Fruit fly (Drosophila melanogaster): ENCODE measurements around the gene Amt.

Amt gene

dm6 chr3R:15206273-15206672 is 42.7 kb downstream of the Amt start, which contains the start of gene Spn88Ea (continued):
- TF ChIP-seq CG34224 (GFP tag; IDR thresholded peaks at IDR 0.05; ENCODE audit: partially characterized antibody) (peak; percentile 33; the same call in 1 of the 3 replicates), gem (tag; optimal IDR thresholded peaks at IDR 0.05) (no peak), HLHmδ (GFP tag; optimal IDR thresholded peaks at IDR 0.05) (no peak), bab2 (GFP tag; optimal IDR thresholded peaks at IDR 0.05) (no peak), tgo (GFP tag; IDR thresholded peaks at IDR 0.05) (no peak), Hsf (GFP tag; optimal IDR thresholded peaks at IDR 0.05) (no peak), Oaz (GFP tag; IDR thresholded peaks at IDR 0.05) (no peak), sd (tag; optimal IDR thresholded peaks at IDR 0.05) (no peak), scrt (GFP tag; optimal IDR thresholded peaks at IDR 0.05) (no peak), BEAF-32 (GFP tag; optimal IDR thresholded peaks at IDR 0.05) (peak; percentile 40), CG1233 (GFP tag; optimal IDR thresholded peaks at IDR 0.05) (no peak), gro (GFP tag; optimal IDR thresholded peaks at IDR 0.05) (peak; percentile 22), ems (GFP tag; optimal IDR thresholded peaks at IDR 0.05) (no peak), CG9817 (tag; optimal IDR thresholded peaks at IDR 0.05) (no peak), pnt (GFP tag; optimal IDR thresholded peaks at IDR 0.05) (no peak), wor (GFP tag; IDR thresholded peaks at IDR 0.05) (no peak), chinmo (GFP tag; IDR thresholded peaks at IDR 0.05; ENCODE audit: partially characterized antibody) (peak; percentile 76; the same call in 2 of the 4 replicates), E2f1 (GFP tag; IDR thresholded peaks at IDR 0.05) (no peak), dati (GFP tag; IDR thresholded peaks at IDR 0.05) (no peak), Dad (GFP tag; optimal IDR thresholded peaks at IDR 0.05) (no peak), CG17612 (GFP tag; IDR thresholded peaks at IDR 0.05) (no peak), CG1603 (tag; optimal IDR thresholded peaks at IDR 0.05) (peak; percentile 37), Vsx1 (GFP tag; optimal IDR thresholded peaks at IDR 0.05) (no peak), CG6854 (GFP tag; optimal IDR thresholded peaks at IDR 0.05) (no peak), CG4282 (GFP tag; optimal IDR thresholded peaks at IDR 0.05) (no peak), Hey (tag; optimal IDR thresholded peaks at IDR 0.05) (no peak), CG2129 (GFP tag; IDR thresholded peaks at IDR 0.05; ENCODE audit: partially characterized antibody) (no peak), exex (tag; optimal IDR thresholded peaks at IDR 0.05) (no peak), CG5180 (GFP tag; optimal IDR thresholded peaks at IDR 0.05) (no peak), D (optimal IDR thresholded peaks at IDR 0.05) (no peak), D (GFP tag; optimal IDR thresholded peaks at IDR 0.05) (no peak), CG2678 (tag; optimal IDR thresholded peaks at IDR 0.05) (no peak), Xrp1 (GFP tag; IDR thresholded peaks at IDR 0.05) (no peak), Hr78 (GFP tag; optimal IDR thresholded peaks at IDR 0.05) (no peak), Bgb (GFP tag; IDR thresholded peaks at IDR 0.05; ENCODE audit: partially characterized antibody) (peak; percentile 54), CG17186 (GFP tag; optimal IDR thresholded peaks at IDR 0.05) (peak; percentile 35), Lhr (GFP tag; optimal IDR thresholded peaks at IDR 0.05) (no peak), unc-4 (GFP tag; IDR thresholded peaks at IDR 0.05; ENCODE audit: partially characterized antibody) (peak; percentile 39; the same call in 1 of the 2 replicates)

DNA sequence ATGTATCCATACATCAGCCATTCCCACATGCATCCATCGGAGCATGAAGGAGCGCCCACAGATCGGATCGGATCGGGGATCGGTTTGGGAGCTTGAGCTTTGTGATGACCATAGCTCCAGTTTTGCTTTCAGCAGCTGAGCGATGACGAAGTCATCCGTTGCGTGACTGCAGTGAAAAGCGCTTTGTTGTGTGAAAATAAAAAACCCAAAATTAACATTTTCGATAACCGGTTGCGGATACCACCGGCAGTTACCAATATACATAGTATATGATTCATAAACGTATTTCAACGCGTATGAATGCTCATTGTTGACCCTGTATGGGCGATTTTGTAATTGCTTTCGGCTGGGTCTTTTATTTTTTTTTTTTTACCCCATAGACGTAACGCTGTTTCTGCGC is 43.7 kb downstream of the Amt start:
- TF ChIP-seq CG30431 (GFP tag; optimal IDR thresholded peaks at IDR 0.05) (no peak), Elba2 (GFP tag; optimal IDR thresholded peaks at IDR 0.05) (no peak), CG10431 (GFP tag; optimal IDR thresholded peaks at IDR 0.05) (no peak), CG7271 (tag; optimal IDR thresholded peaks at IDR 0.05) (no peak), CG16863 (GFP tag; optimal IDR thresholded peaks at IDR 0.05) (no peak), CG13424 (tag; optimal IDR thresholded peaks at IDR 0.05) (no peak), CG11398 (GFP tag; optimal IDR thresholded peaks at IDR 0.05) (no peak), CG42726 (GFP tag; IDR thresholded peaks at IDR 0.05; ENCODE audit: partially characterized antibody) (no peak), CG2199 (GFP tag; IDR thresholded peaks at IDR 0.05) (0 out of 3 replicates have a peak, but pooled peaks have one; percentile 35), CG3281 (GFP tag; optimal IDR thresholded peaks at IDR 0.05) (no peak), vvl (GFP tag; IDR thresholded peaks at IDR 0.05) (peak; percentile 61; the same call in 1 of the 2 replicates), CG14014 (GFP tag; IDR thresholded peaks at IDR 0.05) (no peak), Fer2 (tag; optimal IDR thresholded peaks at IDR 0.05) (no peak), CG8089 (GFP tag; optimal IDR thresholded peaks at IDR 0.05) (no peak), chinmo (GFP tag; IDR thresholded peaks at IDR 0.05; ENCODE audit: partially characterized antibody) (0 out of 4 replicates have a peak, but pooled peaks have one; percentile 35)

Data from whole organism, embryonic.